Worm (Caenorhabditis elegans) whole organism, L1 larva: ENCODE results near the gene arrd-23.

ENCODE experiments used
- nhr-237 ChIP-seq: fragments of 150-350 bp; optimal IDR thresholded peaks from 2 replicates; lab custom pipeline; 2014; ENCODE audit warnings: missing biosample characterization, missing genetic modification characterization
- nhr-71 ChIP-seq: sonication (generic microtip); optimal IDR thresholded peaks from 2 replicates; lab custom pipeline; 2016; ENCODE audit warnings: mild to moderate bottlenecking, missing genetic modification characterization, moderate library complexity, missing compliant biosample characterization
- nhr-77 ChIP-seq: fragments of 150-350 bp; optimal IDR thresholded peaks from 2 replicates; lab custom pipeline; 2014; ENCODE audit warnings: missing biosample characterization, missing genetic modification characterization
- zag-1 ChIP-seq: fragments of 150-350 bp; optimal IDR thresholded peaks from 2 replicates; lab custom pipeline; 2014; ENCODE audit warnings: missing biosample characterization, missing genetic modification characterization

DNA sequence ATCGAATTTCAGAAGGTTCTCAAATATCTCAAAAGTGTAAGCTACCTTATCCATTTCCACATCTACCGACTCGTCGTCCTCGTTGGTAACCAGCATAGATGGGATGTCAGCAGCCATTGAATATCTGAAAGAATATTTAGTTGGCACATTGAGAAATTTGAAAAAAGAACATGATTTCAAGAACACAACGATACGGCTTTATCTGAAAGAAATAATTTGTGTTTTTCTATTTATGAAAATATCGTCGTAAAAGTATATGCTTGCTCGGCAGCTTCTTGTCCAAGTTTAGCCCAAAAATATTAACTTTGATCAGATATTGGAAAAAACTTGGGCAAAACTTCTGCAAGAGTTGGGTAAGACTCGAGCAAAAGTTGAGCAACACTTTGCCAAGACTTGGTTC is 14.9 kb downstream of the arrd-23 start, which contains the start of gene T07F12.4:
- TF ChIP-seq nhr-237 (tag; lab: Kevin White, UChicago) (no peak), nhr-71 (tag; lab: Kevin White, UChicago) (no peak), zag-1 (tag; lab: Kevin White, UChicago) (no peak), nhr-77 (tag; lab: Kevin White, UChicago) (no peak)
